Worm (Caenorhabditis elegans): ENCODE data around the gene sre-21.

- TF ChIP-seq athp-1 (tag; optimal IDR thresholded peaks at IDR 0.05) (no peak), efl-1 (GFP tag; optimal IDR thresholded peaks at IDR 0.05) (no peak), tlf-1 (GFP tag; optimal IDR thresholded peaks at IDR 0.05) (no peak), snpc-4 (GFP tag; optimal IDR thresholded peaks at IDR 0.05) (no peak), snpc-4 (tag; optimal IDR thresholded peaks at IDR 0.05) (no peak), bed-1 (GFP tag; IDR thresholded peaks at IDR 0.05) (no peak), ceh-91 (GFP tag; IDR thresholded peaks at IDR 0.05) (no peak)
These were observed 48.8 kb upstream of the sre-21 start, which contains the start of gene srh-300 for ce11 chrV:17821805-17822204.

All from whole organism, young adult.